Worm (Caenorhabditis elegans): ENCODE data around the gene ostb-1.

DNA sequence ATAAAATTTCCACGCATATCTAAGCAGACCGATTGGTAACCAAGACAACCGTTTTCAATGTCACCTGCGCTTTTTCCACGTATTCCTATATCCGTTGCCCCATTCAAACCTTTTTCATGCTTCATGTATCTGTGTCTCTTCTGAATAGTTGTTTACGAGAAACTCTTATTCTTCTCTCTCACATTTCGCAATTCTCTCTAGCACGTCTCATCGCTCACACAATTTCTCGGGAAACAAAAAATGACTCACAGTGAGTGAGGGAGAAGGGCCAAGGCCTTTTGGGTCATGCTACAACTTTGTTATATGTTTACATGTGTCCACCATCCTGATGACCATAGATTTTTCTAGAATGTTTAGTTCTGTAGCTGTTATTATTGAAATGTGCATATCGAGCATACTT, 23.0 kb downstream of the ostb-1 start:
- TF ChIP-seq aly-2 (tag; optimal IDR thresholded peaks at IDR 0.05) (no peak), nhr-43 (tag; optimal IDR thresholded peaks at IDR 0.05; ENCODE audit: poor library complexity, severe bottlenecking) (no peak)

Measured in whole organism, L3 larva.